Fruit fly (Drosophila melanogaster): ENCODE measurements around the gene CG17271.

DNA sequence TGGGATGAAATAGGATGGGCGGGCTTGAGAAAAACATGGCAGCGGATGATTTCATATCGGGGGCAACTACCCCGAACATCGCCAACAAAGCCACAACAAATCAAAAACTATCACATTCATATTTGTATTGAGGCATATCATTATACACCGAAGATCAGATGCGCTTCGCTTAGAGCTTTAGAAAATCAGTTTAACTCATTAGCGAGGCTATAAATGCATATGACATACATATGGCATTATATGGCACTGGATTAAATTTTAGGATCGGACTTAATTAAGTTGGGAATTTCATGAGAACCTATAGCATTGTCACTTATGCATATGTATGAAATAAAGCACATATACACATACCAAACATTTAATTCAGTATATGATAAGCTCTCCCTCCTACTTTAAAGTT is 24.7 kb upstream of the CG17271 start:
- TF ChIP-seq insv (optimal IDR thresholded peaks at IDR 0.05) (no peak), h (optimal IDR thresholded peaks at IDR 0.05) (no peak), Myc (optimal IDR thresholded peaks at IDR 0.05) (no peak), Sin3A (optimal IDR thresholded peaks at IDR 0.05) (no peak)
